4 fruit fly cellular contexts compared by ENCODE assay signal in the genomic region with DNA sequence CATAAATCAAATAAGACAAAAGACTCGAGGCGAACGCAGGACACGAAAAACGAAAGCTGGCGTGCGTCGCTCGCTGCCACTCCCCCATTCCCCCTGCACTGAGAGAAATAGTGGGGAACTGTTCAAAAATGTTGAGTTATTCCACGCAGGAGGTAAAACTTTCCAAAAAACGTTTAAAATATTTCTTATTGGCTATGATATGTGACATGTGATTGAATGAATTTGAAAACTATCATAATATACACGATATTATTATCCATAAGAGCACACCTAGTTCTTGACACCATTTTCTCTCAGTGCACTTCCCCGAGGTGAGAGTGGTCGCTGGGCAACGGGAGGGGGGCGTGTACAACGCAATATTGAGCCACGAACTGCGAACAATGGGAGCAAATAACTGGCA.
TF ChIP-seq lines count a peak whose summit lies in the region.

No protein-coding gene starts in this region.

- TF ChIP-seq CTCF in whole organism, embryonic (GFP tag; optimal IDR thresholded peaks at IDR 0.05; lab: Kevin White, UChicago): no peak

TF ChIP-seq in whole organism, embryonic, 481 proteins besides CTCF, POLR2A, EP300 and RAD21:
- TF ChIP-seq nom (GFP tag; optimal IDR thresholded peaks at IDR 0.05; lab: Kevin White, UChicago) (peak; percentile 22), tap (tag; optimal IDR thresholded peaks at IDR 0.05; lab: Kevin White, UChicago) (no peak), ab (GFP tag; optimal IDR thresholded peaks at IDR 0.05; lab: Kevin White, UChicago) (no peak)

TF ChIP-seq in whole organism, prepupa, 60 proteins besides CTCF, POLR2A, EP300 and RAD21 (continues in another document):
- TF ChIP-seq esn (GFP tag; optimal IDR thresholded peaks at IDR 0.05; lab: Kevin White, UChicago) (peak; percentile 62), Hr39 (GFP tag; optimal IDR thresholded peaks at IDR 0.05; lab: Kevin White, UChicago) (peak; percentile 39), Eip93F (GFP tag; optimal IDR thresholded peaks at IDR 0.05; lab: Kevin White, UChicago) (no peak), CG7368 (GFP tag; optimal IDR thresholded peaks at IDR 0.05; lab: Kevin White, UChicago) (peak; percentile 18), CG15336 (GFP tag; IDR thresholded peaks at IDR 0.05; lab: Robert Waterston, UW) (0 out of 2 replicates have a peak, but pooled peaks have one; percentile 12), dsx (GFP tag; optimal IDR thresholded peaks at IDR 0.05; lab: Kevin White, UChicago; ENCODE audit: poor library complexity, severe bottlenecking) (peak; percentile 34), OdsH (GFP tag; optimal IDR thresholded peaks at IDR 0.05; lab: Kevin White, UChicago) (peak; percentile 43), Gug (GFP tag; IDR thresholded peaks at IDR 0.05; lab: Robert Waterston, UW) (no peak), CG11902 (GFP tag; optimal IDR thresholded peaks at IDR 0.05; lab: Kevin White, UChicago) (peak; percentile 4), salr (GFP tag; optimal IDR thresholded peaks at IDR 0.05; lab: Kevin White, UChicago) (peak; percentile 25 to 53), fd59A (GFP tag; optimal IDR thresholded peaks at IDR 0.05; lab: Kevin White, UChicago) (peak; percentile 63), CG3032 (tag; optimal IDR thresholded peaks at IDR 0.05; lab: Kevin White, UChicago) (peak; percentile 59), CG8319 (GFP tag; optimal IDR thresholded peaks at IDR 0.05; lab: Kevin White, UChicago) (no peak), CG6808 (GFP tag; optimal IDR thresholded peaks at IDR 0.05; lab: Kevin White, UChicago) (peak; percentile 60), CG16779 (tag; optimal IDR thresholded peaks at IDR 0.05; lab: Kevin White, UChicago) (peak; percentile 10), fkh (GFP tag; optimal IDR thresholded peaks at IDR 0.05; lab: Kevin White, UChicago) (no peak), Sox102F (GFP tag; optimal IDR thresholded peaks at IDR 0.05; lab: Kevin White, UChicago) (peak; percentile 39), lz (GFP tag; optimal IDR thresholded peaks at IDR 0.05; lab: Kevin White, UChicago) (peak; percentile 42), Sox15 (GFP tag; optimal IDR thresholded peaks at IDR 0.05; lab: Kevin White, UChicago) (peak; percentile 49), pdm3 (GFP tag; optimal IDR thresholded peaks at IDR 0.05; lab: Kevin White, UChicago) (peak; percentile 50), CG9139 (GFP tag; optimal IDR thresholded peaks at IDR 0.05; lab: Kevin White, UChicago) (peak; percentile 34), Smox (GFP tag; optimal IDR thresholded peaks at IDR 0.05; lab: Kevin White, UChicago) (peak; percentile 43), fd85E (GFP tag; optimal IDR thresholded peaks at IDR 0.05; lab: Kevin White, UChicago) (peak; percentile 25), CG34406 (GFP tag; optimal IDR thresholded peaks at IDR 0.05; lab: Kevin White, UChicago) (peak; percentile 53), Blimp-1 (GFP tag; optimal IDR thresholded peaks at IDR 0.05; lab: Kevin White, UChicago) (peak; percentile 57), dac (GFP tag; optimal IDR thresholded peaks at IDR 0.05; lab: Kevin White, UChicago) (no peak), vri (GFP tag; optimal IDR thresholded peaks at IDR 0.05; lab: Kevin White, UChicago) (peak; percentile 18)

TF ChIP-seq in whole organism, pupa, 21 proteins besides CTCF, POLR2A, EP300 and RAD21:
- TF ChIP-seq CG32121 (GFP tag; IDR thresholded peaks at IDR 0.05; lab: Robert Waterston, UW): no peak
- TF ChIP-seq CG9948 (tag; optimal IDR thresholded peaks at IDR 0.05; lab: Kevin White, UChicago): peak; percentile 66
- TF ChIP-seq CG8159 (tag; optimal IDR thresholded peaks at IDR 0.05; lab: Kevin White, UChicago): peak; percentile 67
- TF ChIP-seq CG15710 (tag; optimal IDR thresholded peaks at IDR 0.05; lab: Kevin White, UChicago): peak; percentile 61
- TF ChIP-seq CG4496 (GFP tag; IDR thresholded peaks at IDR 0.05; lab: Robert Waterston, UW): no peak
- peak; percentile 55 for TF ChIP-seq CG8301 (tag; optimal IDR thresholded peaks at IDR 0.05; lab: Kevin White, UChicago)
- TF ChIP-seq Snoo (tag; optimal IDR thresholded peaks at IDR 0.05; lab: Kevin White, UChicago): no peak
- TF ChIP-seq CG17806 (tag; optimal IDR thresholded peaks at IDR 0.05; lab: Kevin White, UChicago): peak; percentile 65
- 0 out of 2 replicates have a peak, but pooled peaks have one; percentile 8 for TF ChIP-seq Ets98B (GFP tag; IDR thresholded peaks at IDR 0.05; lab: Robert Waterston, UW)
- peak; percentile 67 for TF ChIP-seq CG14655 (GFP tag; optimal IDR thresholded peaks at IDR 0.05; lab: Kevin White, UChicago)
- peak; percentile 55 for TF ChIP-seq CG34367 (tag; optimal IDR thresholded peaks at IDR 0.05; lab: Kevin White, UChicago)
- TF ChIP-seq CG13204 (GFP tag; optimal IDR thresholded peaks at IDR 0.05; lab: Kevin White, UChicago): peak; percentile 27
- TF ChIP-seq Pif1B (GFP tag; optimal IDR thresholded peaks at IDR 0.05; lab: Kevin White, UChicago): peak; percentile 41
- peak; percentile 51 for TF ChIP-seq Pif1A (GFP tag; optimal IDR thresholded peaks at IDR 0.05; lab: Kevin White, UChicago)

TF ChIP-seq in whole organism, wandering third instar larva, 38 proteins besides CTCF, POLR2A, EP300 and RAD21:
- peak; percentile 39 for TF ChIP-seq psq (GFP tag; optimal IDR thresholded peaks at IDR 0.05; lab: Kevin White, UChicago)
- TF ChIP-seq Sp1 (GFP tag; optimal IDR thresholded peaks at IDR 0.05; lab: Kevin White, UChicago): peak; percentile 34
- no peak for TF ChIP-seq Dfd (GFP tag; optimal IDR thresholded peaks at IDR 0.05; lab: Kevin White, UChicago)
- no peak for TF ChIP-seq Abd-B (GFP tag; optimal IDR thresholded peaks at IDR 0.05; lab: Kevin White, UChicago)
- TF ChIP-seq ey (GFP tag; optimal IDR thresholded peaks at IDR 0.05; lab: Kevin White, UChicago): peak; percentile 58
- no peak for TF ChIP-seq sage (GFP tag; optimal IDR thresholded peaks at IDR 0.05; lab: Kevin White, UChicago)
- TF ChIP-seq woc (GFP tag; optimal IDR thresholded peaks at IDR 0.05; lab: Kevin White, UChicago): peak; percentile 52
- no peak for TF ChIP-seq CG32264 (GFP tag; optimal IDR thresholded peaks at IDR 0.05; lab: Kevin White, UChicago)
- TF ChIP-seq Hnf4 (GFP tag; optimal IDR thresholded peaks at IDR 0.05; lab: Kevin White, UChicago): peak; percentile 12
- no peak for TF ChIP-seq CG9705 (GFP tag; optimal IDR thresholded peaks at IDR 0.05; lab: Kevin White, UChicago)
- TF ChIP-seq CrebA (GFP tag; optimal IDR thresholded peaks at IDR 0.05; lab: Kevin White, UChicago; ENCODE audit: borderline replicate concordance): no peak
- no peak for TF ChIP-seq Hr83 (GFP tag; optimal IDR thresholded peaks at IDR 0.05; lab: Kevin White, UChicago; ENCODE audit: poor library complexity, severe bottlenecking)
- peak; percentile 39 for TF ChIP-seq OdsH (GFP tag; optimal IDR thresholded peaks at IDR 0.05; lab: Kevin White, UChicago)
- TF ChIP-seq dmrt93B (GFP tag; optimal IDR thresholded peaks at IDR 0.05; lab: Kevin White, UChicago): peak; percentile 34
- TF ChIP-seq GATAd (GFP tag; optimal IDR thresholded peaks at IDR 0.05; lab: Kevin White, UChicago): no peak
- no peak for TF ChIP-seq pan (optimal IDR thresholded peaks at IDR 0.05; lab: Kevin White, UChicago)
- no peak for TF ChIP-seq lola (GFP tag; optimal IDR thresholded peaks at IDR 0.05; lab: Kevin White, UChicago)
- TF ChIP-seq fru (GFP tag; optimal IDR thresholded peaks at IDR 0.05; lab: Kevin White, UChicago): peak; percentile 52
- TF ChIP-seq HLH106 (tag; optimal IDR thresholded peaks at IDR 0.05; lab: Kevin White, UChicago): peak; percentile 52
- TF ChIP-seq h (GFP tag; optimal IDR thresholded peaks at IDR 0.05; lab: Kevin White, UChicago): peak; percentile 69
- TF ChIP-seq foxo (GFP tag; optimal IDR thresholded peaks at IDR 0.05; lab: Kevin White, UChicago): peak in 1 of 2 experiments; percentile 59
- TF ChIP-seq brk (GFP tag; optimal IDR thresholded peaks at IDR 0.05; lab: Kevin White, UChicago): no peak
- peak; percentile 58 for TF ChIP-seq br (GFP tag; optimal IDR thresholded peaks at IDR 0.05; lab: Kevin White, UChicago)
- TF ChIP-seq rgr (GFP tag; optimal IDR thresholded peaks at IDR 0.05; lab: Kevin White, UChicago): peak; percentile 30
